Worm (Caenorhabditis elegans) whole organism, mixed stage, embryonic: Measurements from ENCODE around the gene C54E10.10.

Source experiments
- ceh-83 ChIP-seq: fragments of 200-800 bp; sonication (Bioruptor generic); optimal IDR thresholded peaks from 2 replicates; lab custom pipeline; 2018; ENCODE audit warnings: mild to moderate bottlenecking, missing genetic modification characterization, missing compliant biosample characterization
- unc-39 ChIP-seq: fragments of 150-350 bp; optimal IDR thresholded peaks from 2 replicates; lab custom pipeline; 2014; ENCODE audit warnings: missing biosample characterization, missing genetic modification characterization

- TF ChIP-seq ceh-83 (GFP tag; lab: Kevin White, UChicago) (no peak), unc-39 (tag; lab: Kevin White, UChicago) (no peak)
Measured at ce11 chrV:18780605-18781004, 22.6 kb downstream of the C54E10.10 start.
